Worm (Caenorhabditis elegans) whole organism, midembryonic: ENCODE results near the gene sptl-3.

ENCODE experiments used
- T22C8.4 ChIP-seq: fragments of 200-800 bp; sonication (Bioruptor generic); IDR thresholded peaks from 2 replicates; pipeline ENCODE4 v1.3.6; 2022; ENCODE audit warnings: missing genetic modification characterization, missing compliant biosample characterization
- cog-1 ChIP-seq: sonication (generic microtip); optimal IDR thresholded peaks from 2 replicates; lab custom pipeline; 2016; ENCODE audit warnings: missing genetic modification characterization, missing compliant biosample characterization
- flt-1 ChIP-seq: fragments of 200-800 bp; sonication (Bioruptor generic); IDR thresholded peaks from 2 replicates; pipeline ENCODE4 v1.3.6; 2022; ENCODE audit warnings: missing genetic modification characterization, missing compliant biosample characterization
- klf-2 ChIP-seq: fragments of 200-800 bp; sonication (Bioruptor generic); conservative IDR thresholded peaks from 2 replicates; pipeline ENCODE4 v1.3.6; 2022; ENCODE audit warnings: missing genetic modification reagents, missing genetic modification characterization, missing compliant biosample characterization
- med-1 ChIP-seq: sonication (generic microtip); optimal IDR thresholded peaks from 2 replicates; lab custom pipeline; 2017; ENCODE audit warnings: missing genetic modification characterization, mild to moderate bottlenecking, missing compliant biosample characterization, antibody characterized with exemption, missing genetic modification reagents; ENCODE audit not compliant: insufficient read depth
- ref-1 ChIP-seq: fragments of 200-800 bp; sonication (Bioruptor generic); conservative IDR thresholded peaks from 2 replicates; pipeline ENCODE4 v1.3.6; 2022; ENCODE audit warnings: missing genetic modification reagents, missing genetic modification characterization, missing compliant biosample characterization
- tab-1 ChIP-seq: fragments of 200-800 bp; sonication (Bioruptor generic); IDR thresholded peaks from 2 replicates; pipeline ENCODE4 v1.3.6; 2022; ENCODE audit warnings: missing genetic modification characterization, missing compliant biosample characterization
- ztf-23 ChIP-seq: fragments of 200-800 bp; sonication (Bioruptor generic); IDR thresholded peaks from 2 replicates; pipeline ENCODE4 v1.3.6; 2022; ENCODE audit warnings: missing genetic modification reagents, missing genetic modification characterization, missing compliant biosample characterization
- ztf-29 ChIP-seq: fragments of 200-800 bp; sonication (Bioruptor generic); IDR thresholded peaks from 2 replicates; pipeline ENCODE4 v1.3.6; 2022; ENCODE audit warnings: missing genetic modification reagents, missing genetic modification characterization, missing compliant biosample characterization

The sptl-3 gene

DNA sequence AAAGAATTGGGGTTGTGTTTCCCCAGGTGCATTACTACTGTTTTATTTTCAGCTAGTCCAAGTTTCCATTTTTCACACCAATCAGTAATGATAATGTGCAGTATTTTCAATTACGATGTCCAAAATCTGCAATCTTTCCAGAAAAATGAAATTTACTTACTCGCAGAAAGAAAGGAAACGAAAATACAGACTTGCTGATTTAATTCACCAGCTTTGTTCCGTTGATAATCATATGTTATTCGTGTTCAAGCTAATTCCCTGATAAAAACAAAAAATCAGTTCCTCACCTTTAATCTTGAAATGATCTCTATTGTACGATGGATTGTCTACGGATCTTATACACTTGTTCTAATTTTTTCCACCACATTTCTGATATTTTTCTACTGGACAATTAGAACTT is 30.7 kb downstream of the sptl-3 start, which contains the start of gene srxa-11:
srxa-11 (plus strand) TSS at position 301 of the 400 bp plus-strand sequence.
- TF ChIP-seq cog-1 (tag; lab: Kevin White, UChicago): no peak
- no peak for TF ChIP-seq flt-1 (GFP tag; lab: Robert Waterston, UW)
- TF ChIP-seq ref-1: no peak
- TF ChIP-seq ztf-23 (GFP tag; lab: Robert Waterston, UW): no peak
- TF ChIP-seq T22C8.4 (GFP tag; lab: Robert Waterston, UW): no peak
- no peak for TF ChIP-seq klf-2 (GFP tag; lab: Robert Waterston, UW)
- no peak for TF ChIP-seq tab-1
- no peak for TF ChIP-seq ztf-29 (GFP tag; lab: Robert Waterston, UW)
- TF ChIP-seq med-1: no peak

DNA sequence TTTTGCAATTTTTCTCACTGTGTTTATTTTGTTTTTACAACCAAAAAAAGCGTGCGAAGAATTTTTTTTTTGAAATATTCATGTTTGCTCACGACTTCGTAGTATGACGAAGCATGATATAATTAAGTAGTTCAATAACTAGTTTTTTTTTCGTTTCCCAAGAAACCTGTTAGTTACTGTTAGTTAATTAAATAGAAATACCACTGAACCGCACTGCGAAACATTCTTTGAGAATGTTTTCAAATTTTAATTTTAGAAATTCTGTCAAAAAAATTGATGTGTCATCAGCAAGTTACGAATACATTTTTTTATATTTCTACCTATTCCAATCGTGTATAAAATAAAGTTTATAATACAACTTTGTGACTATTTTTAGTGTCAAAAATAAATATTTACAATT is 33.3 kb downstream of the sptl-3 start, which contains the start of gene srxa-12:
srxa-12 (plus strand) TSS at position 301 of the 400 bp plus-strand sequence.
- TF ChIP-seq ztf-29 (GFP tag; lab: Robert Waterston, UW): no peak
- no peak for TF ChIP-seq klf-2 (GFP tag; lab: Robert Waterston, UW)
- no peak for TF ChIP-seq flt-1 (GFP tag; lab: Robert Waterston, UW)
- TF ChIP-seq tab-1: no peak
- TF ChIP-seq T22C8.4 (GFP tag; lab: Robert Waterston, UW): no peak
- no peak for TF ChIP-seq med-1
- TF ChIP-seq ref-1: no peak
- no peak for TF ChIP-seq cog-1 (tag; lab: Kevin White, UChicago)
- no peak for TF ChIP-seq ztf-23 (GFP tag; lab: Robert Waterston, UW)

DNA sequence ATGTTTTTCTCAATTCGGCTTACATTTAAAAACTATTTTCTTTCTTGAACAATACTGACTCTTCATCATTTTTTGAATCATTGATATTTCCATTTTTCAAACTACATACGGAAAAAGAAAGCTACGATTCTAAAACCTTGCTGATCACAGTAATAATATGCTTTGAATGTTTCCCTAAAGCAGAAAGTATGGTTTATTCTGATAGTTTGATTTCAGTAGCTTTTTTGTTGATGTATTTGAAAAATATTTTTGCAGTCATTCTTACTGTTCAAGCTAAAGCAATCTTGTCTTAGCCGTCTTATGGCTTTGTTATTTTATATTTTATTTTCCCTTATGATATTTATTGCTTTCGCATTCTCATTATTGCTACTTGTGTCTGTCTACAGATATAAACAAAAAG is 36.4 kb downstream of the sptl-3 start, which contains the start of gene srxa-13:
srxa-13 (plus strand) TSS at position 301 of the 400 bp plus-strand sequence.
- TF ChIP-seq tab-1: no peak
- no peak for TF ChIP-seq flt-1 (GFP tag; lab: Robert Waterston, UW)
- no peak for TF ChIP-seq ztf-23 (GFP tag; lab: Robert Waterston, UW)
- no peak for TF ChIP-seq klf-2 (GFP tag; lab: Robert Waterston, UW)
- no peak for TF ChIP-seq ref-1
- no peak for TF ChIP-seq ztf-29 (GFP tag; lab: Robert Waterston, UW)
- TF ChIP-seq T22C8.4 (GFP tag; lab: Robert Waterston, UW): no peak
- TF ChIP-seq cog-1 (tag; lab: Kevin White, UChicago): no peak
- no peak for TF ChIP-seq med-1

DNA sequence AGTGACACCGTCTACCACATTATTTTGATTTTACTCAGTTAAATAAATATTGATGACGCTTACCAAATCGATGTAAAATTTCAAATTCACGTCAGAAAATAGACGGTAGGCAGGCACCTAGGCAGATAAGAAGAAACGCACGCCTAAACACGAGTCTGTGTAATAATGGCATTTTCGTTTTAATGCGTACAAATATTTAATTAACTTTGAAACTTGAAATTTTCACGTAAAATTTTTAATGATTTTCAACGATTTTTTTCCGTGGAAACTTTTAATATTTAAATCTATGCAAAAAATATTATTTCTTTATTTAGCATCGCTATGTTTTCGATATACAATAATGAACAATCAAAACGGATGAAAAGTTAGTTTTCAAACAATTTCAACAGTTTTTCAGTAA is 38.1 kb downstream of the sptl-3 start, which contains the start of gene C06B3.16:
C06B3.16 (plus strand) TSS at position 301 of the 400 bp plus-strand sequence.
- no peak for TF ChIP-seq med-1
- TF ChIP-seq T22C8.4 (GFP tag; lab: Robert Waterston, UW): no peak
- TF ChIP-seq tab-1: no peak
- no peak for TF ChIP-seq flt-1 (GFP tag; lab: Robert Waterston, UW)
- TF ChIP-seq ztf-23 (GFP tag; lab: Robert Waterston, UW): no peak
- no peak for TF ChIP-seq cog-1 (tag; lab: Kevin White, UChicago)
- TF ChIP-seq ztf-29 (GFP tag; lab: Robert Waterston, UW): no peak
- no peak for TF ChIP-seq klf-2 (GFP tag; lab: Robert Waterston, UW)
- no peak for TF ChIP-seq ref-1

DNA sequence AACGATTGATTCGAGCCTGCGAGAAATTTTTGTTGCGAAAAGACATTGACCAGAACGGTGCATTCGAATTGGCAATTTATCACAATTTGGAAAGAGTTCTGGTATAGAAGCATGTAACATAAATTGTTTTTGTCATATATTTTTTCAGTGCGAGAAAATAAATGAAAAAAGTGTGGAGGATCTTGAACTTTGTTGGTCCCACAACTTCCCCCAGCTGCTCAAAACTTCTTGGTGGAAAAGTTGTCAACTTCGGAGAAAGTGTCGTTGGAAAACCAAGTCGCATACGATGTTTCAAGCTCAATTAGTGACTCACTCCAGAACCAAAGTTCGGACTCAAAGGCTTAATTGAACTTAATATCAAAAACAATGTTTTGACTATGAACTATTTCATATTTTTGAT is 38.8 kb downstream of the sptl-3 start:
- TF ChIP-seq med-1: no peak
- TF ChIP-seq flt-1 (GFP tag; lab: Robert Waterston, UW): no peak
- TF ChIP-seq ztf-29 (GFP tag; lab: Robert Waterston, UW): no peak
- no peak for TF ChIP-seq tab-1
- TF ChIP-seq T22C8.4 (GFP tag; lab: Robert Waterston, UW): no peak
- no peak for TF ChIP-seq ref-1
- no peak for TF ChIP-seq cog-1 (tag; lab: Kevin White, UChicago)
- TF ChIP-seq ztf-23 (GFP tag; lab: Robert Waterston, UW): no peak
- TF ChIP-seq klf-2 (GFP tag; lab: Robert Waterston, UW): no peak

DNA sequence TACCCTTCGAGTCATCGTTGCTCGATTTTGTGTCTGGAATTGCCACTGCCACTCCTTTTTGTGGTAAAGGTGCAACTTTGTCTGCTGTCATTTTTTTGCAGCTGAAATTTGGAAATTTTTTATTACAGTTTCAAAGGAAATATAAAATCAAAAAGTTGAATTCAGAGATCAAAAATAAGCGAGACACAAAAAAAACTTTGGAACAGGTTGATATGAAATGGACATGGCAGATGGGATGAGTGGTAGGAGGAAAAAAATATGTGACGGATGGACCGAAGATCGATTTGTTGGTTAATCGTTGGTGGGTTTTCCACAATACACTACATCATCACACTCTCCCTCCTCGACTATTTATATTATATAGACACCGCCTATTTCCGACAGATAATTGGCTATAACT is 41.4 kb downstream of the sptl-3 start, which contains the start of gene R10D12.1:
R10D12.1 (minus strand) TSS at position 101 of the 400 bp plus-strand sequence.
- TF ChIP-seq klf-2 (GFP tag; lab: Robert Waterston, UW) (no peak), ztf-23 (GFP tag; lab: Robert Waterston, UW) (no peak)

DNA sequence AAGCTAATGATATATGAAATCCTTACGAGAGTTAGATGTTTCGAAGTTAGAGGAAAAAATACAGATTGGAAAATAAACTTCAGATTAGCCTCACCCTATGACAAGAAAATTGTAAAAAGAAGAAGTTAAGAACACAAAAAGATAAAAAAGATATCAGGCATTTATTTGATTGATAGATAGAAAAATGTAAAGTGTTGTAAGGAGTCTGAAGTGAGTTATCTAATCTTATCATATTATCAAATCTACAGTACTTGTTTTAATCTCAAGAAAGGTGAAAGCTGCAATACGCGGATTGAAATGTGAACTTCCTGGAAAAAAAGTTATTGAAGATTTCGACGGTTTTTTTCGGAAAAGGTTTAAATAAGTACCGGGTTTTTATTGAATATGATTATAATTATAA is 42.3 kb downstream of the sptl-3 start:
- no peak for TF ChIP-seq ref-1
- TF ChIP-seq klf-2 (GFP tag; lab: Robert Waterston, UW): no peak
- TF ChIP-seq cog-1 (tag; lab: Kevin White, UChicago): no peak
- no peak for TF ChIP-seq T22C8.4 (GFP tag; lab: Robert Waterston, UW)
- TF ChIP-seq med-1: no peak
- TF ChIP-seq flt-1 (GFP tag; lab: Robert Waterston, UW): no peak
- no peak for TF ChIP-seq ztf-23 (GFP tag; lab: Robert Waterston, UW)
- no peak for TF ChIP-seq tab-1

DNA sequence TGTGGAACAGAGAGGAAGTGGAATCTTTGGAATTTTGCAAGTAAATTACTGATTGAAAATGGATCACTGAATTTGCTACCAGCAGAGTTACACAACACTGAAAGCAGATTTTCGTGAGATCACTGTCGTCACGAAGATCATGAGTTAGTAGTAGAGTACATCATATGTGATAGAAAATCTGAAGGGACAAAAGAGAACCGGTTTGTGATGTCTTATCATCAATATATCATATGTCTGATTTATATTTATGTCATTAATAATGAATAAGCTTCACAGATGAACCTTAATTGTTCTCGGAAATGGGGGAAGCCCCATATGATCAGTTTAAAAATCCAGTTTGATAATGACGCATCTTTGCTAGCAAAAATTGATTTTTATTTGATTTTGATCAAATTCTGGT is 42.9 kb downstream of the sptl-3 start:
- TF ChIP-seq ref-1 (no peak), flt-1 (GFP tag; lab: Robert Waterston, UW) (no peak), med-1 (no peak), cog-1 (tag; lab: Kevin White, UChicago) (no peak), klf-2 (GFP tag; lab: Robert Waterston, UW) (no peak), ztf-29 (GFP tag; lab: Robert Waterston, UW) (no peak), tab-1 (no peak), ztf-23 (GFP tag; lab: Robert Waterston, UW) (no peak), T22C8.4 (GFP tag; lab: Robert Waterston, UW) (no peak)

DNA sequence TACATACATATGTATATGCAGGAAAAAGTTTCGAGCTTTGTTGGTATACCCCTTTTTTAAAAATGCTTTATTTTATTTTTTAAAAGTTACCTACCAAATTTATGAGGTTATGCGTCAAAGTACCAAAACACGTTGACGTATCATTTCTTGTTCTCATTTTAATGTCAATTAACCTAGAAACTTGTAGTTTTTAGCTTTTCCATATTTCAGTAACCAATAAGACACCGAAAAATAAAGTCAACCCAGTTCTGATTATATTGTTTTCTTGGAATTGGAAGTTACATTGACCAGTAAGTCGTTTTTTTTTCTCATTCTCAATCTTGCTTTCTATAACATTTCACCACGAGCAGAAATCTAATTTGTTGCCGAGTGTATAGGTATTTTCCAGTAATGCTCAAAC is 43.7 kb downstream of the sptl-3 start, which contains the start of gene srw-145:
srw-145 (plus strand) TSS at position 301 of the 400 bp plus-strand sequence.
- TF ChIP-seq T22C8.4 (GFP tag; lab: Robert Waterston, UW) (no peak), klf-2 (GFP tag; lab: Robert Waterston, UW) (no peak)

DNA sequence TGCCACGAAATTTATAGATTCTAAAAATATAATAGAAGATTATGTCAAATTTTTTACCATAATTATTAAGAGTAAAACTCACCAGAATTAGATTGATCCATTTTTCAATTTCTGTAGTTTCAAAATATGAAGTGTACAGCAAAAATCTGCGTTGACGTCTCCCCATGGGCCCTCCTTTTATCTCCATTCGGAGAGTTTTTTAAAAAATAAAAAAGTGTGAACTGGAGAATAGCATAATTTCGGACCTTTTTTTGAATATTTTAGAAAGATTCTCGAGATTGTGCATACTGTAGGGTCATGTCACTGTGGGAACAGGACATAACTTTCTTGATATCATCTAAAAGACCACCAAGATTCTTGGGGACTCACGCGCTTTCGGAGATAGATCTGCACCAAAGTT is 49.0 kb downstream of the sptl-3 start, which contains the start of gene dpr-1:
dpr-1 (minus strand) TSS at position 101 of the 400 bp plus-strand sequence.
- TF ChIP-seq klf-2 (GFP tag; lab: Robert Waterston, UW) (no peak), T22C8.4 (GFP tag; lab: Robert Waterston, UW) (no peak)
